Worm (Caenorhabditis elegans): Measurements from ENCODE around the gene srw-83.

The srw-83 gene

ce11 chrV:18430826-18431225, 4.4 kb downstream of the srw-83 start:
- no peak for TF ChIP-seq tlf-1 (GFP tag; optimal IDR thresholded peaks at IDR 0.05)
- no peak for TF ChIP-seq madf-8 (GFP tag; conservative IDR thresholded peaks at IDR 0.05)
- TF ChIP-seq K12H6.12 (tag; optimal IDR thresholded peaks at IDR 0.05), result no peak
- no peak for TF ChIP-seq B0336.3 (GFP tag; IDR thresholded peaks at IDR 0.05)
- no peak for TF ChIP-seq B0019.2 (GFP tag; conservative IDR thresholded peaks at IDR 0.05)
- no peak for TF ChIP-seq attf-6 (GFP tag; IDR thresholded peaks at IDR 0.05)
- no peak for TF ChIP-seq lin-40 (tag; optimal IDR thresholded peaks at IDR 0.05)
- TF ChIP-seq F37B4.10 (GFP tag; IDR thresholded peaks at IDR 0.05), result no peak
- 0 out of 2 replicates have a peak, but pooled peaks have one; percentile 12 for TF ChIP-seq mcd-1 (GFP tag; IDR thresholded peaks at IDR 0.05)
- TF ChIP-seq hrde-1 (tag; optimal IDR thresholded peaks at IDR 0.05; ENCODE audit: borderline replicate concordance), result no peak
- TF ChIP-seq sptf-2 (GFP tag; optimal IDR thresholded peaks at IDR 0.05), result no peak
- TF ChIP-seq cebp-1 (GFP tag; IDR thresholded peaks at IDR 0.05), result no peak
- no peak for TF ChIP-seq cebp-1 (tag; optimal IDR thresholded peaks at IDR 0.05)
- TF ChIP-seq snpc-3.4 (tag; optimal IDR thresholded peaks at IDR 0.05), result no peak
- TF ChIP-seq rec-8 (tag; optimal IDR thresholded peaks at IDR 0.05), result no peak
- no peak for TF ChIP-seq atf-7 (tag; optimal IDR thresholded peaks at IDR 0.05)
- TF ChIP-seq snpc-1.1 (tag; optimal IDR thresholded peaks at IDR 0.05; ENCODE audit: insufficient read depth), result no peak
- peak; percentile 81 for TF ChIP-seq egrh-3 (GFP tag; IDR thresholded peaks at IDR 0.05)

DNA sequence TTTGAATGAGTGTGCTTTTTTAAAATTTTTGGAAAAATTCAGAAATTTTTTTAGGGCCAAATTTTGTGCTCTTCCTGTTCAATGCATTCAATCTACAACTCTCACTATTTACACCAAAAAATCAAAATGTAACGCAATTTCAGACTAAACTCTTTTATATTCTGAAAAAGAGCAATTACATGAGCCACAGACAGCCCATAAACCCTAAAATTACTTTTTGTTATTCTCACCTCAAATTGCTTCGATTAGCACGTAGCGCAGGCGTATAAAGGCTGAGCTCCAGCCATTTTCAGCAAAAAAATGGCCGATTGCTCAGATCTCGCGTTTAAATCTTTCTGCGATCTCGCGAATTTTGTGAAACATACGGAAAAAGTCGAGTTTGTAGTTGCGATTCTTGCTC, 5.1 kb downstream of the srw-83 start, which contains the start of gene srw-82:
srw-82 (plus strand) TSS at position 301 of the 400 bp plus-strand sequence.
- TF ChIP-seq rpc-1 (optimal IDR thresholded peaks at IDR 0.05) (no peak), rpc-1 (tag; optimal IDR thresholded peaks at IDR 0.05) (no peak), dpl-1 (GFP tag; optimal IDR thresholded peaks at IDR 0.05) (no peak), ztf-18 (tag; optimal IDR thresholded peaks at IDR 0.05) (no peak), hrde-1 (tag; optimal IDR thresholded peaks at IDR 0.05; ENCODE audit: borderline replicate concordance) (no peak), let-607 (tag; optimal IDR thresholded peaks at IDR 0.05) (no peak), nhr-120 (GFP tag; IDR thresholded peaks at IDR 0.05) (no peak), ceh-100 (GFP tag; IDR thresholded peaks at IDR 0.05) (no peak), tlf-1 (GFP tag; optimal IDR thresholded peaks at IDR 0.05) (no peak), F23B12.7 (tag; optimal IDR thresholded peaks at IDR 0.05; ENCODE audit: insufficient read depth) (no peak), aptf-2 (GFP tag; conservative IDR thresholded peaks at IDR 0.05) (no peak), ztf-3 (GFP tag; optimal IDR thresholded peaks at IDR 0.05) (no peak), ceh-27 (GFP tag; optimal IDR thresholded peaks at IDR 0.05) (no peak), ztf-6 (GFP tag; IDR thresholded peaks at IDR 0.05) (no peak), ama-1 (optimal IDR thresholded peaks at IDR 0.05) (no peak), ama-1 (GFP tag; optimal IDR thresholded peaks at IDR 0.05) (no peak), snpc-4 (GFP tag; optimal IDR thresholded peaks at IDR 0.05) (no peak), snpc-4 (tag; optimal IDR thresholded peaks at IDR 0.05) (no peak), mel-28 (tag; optimal IDR thresholded peaks at IDR 0.05; ENCODE audit: borderline replicate concordance) (no peak)

DNA sequence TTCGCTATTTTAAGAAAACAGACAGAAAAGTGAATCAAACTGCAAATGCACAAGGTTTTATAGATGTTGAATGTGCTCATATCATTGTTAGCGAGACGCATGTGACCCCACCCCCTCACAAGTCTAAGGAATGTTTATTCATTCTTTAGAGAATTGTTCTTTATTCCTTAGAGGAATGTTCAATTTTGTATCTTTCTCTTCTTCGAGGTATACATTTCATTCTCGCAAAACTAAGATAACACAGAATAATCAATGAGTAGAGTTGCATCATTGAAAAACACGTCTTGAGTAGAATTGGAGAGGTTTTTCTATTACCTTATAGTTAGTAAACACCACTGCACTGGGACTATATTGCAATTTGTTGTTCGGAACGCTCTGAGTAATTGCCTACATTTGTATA, 8.6 kb downstream of the srw-83 start, which contains the start of gene ZK262.20:
ZK262.20 (minus strand) TSS at position 101 of the 400 bp plus-strand sequence.
- TF ChIP-seq hlh-12 (tag; optimal IDR thresholded peaks at IDR 0.05), result no peak
- TF ChIP-seq lag-1 (GFP tag; IDR thresholded peaks at IDR 0.05), result no peak
